In the genomic region with DNA sequence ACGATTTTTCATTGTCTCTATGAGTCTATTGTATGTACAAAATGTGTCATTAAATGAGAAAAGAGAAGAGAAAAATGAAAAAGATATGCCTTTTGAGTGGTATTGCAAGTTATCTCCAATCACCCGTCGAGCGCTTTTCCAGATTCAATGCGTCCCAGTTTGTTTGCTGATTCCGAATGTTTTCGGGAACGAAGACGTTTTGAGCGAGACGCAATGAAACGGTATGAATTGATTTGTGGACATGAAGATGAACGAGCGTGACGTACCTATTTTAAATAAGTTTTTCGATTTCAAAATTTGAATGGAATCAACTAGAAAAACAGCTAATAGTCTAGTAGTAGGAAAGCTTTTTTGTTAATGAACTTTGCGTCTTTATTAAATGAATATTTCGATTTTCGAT, we compare ENCODE assay signal across 1 worm cellular context.
A peak's percentile ranks its signal among the peaks of the same experiment; 100 is the strongest.
TF ChIP-seq lines count a peak whose summit lies in the region.

No protein-coding gene starts in this region.

TF ChIP-seq in whole organism, L3 larva, 47 proteins besides CTCF, POLR2A, EP300 and RAD21 (continued from another document):
- TF ChIP-seq nhr-12 (tag; optimal IDR thresholded peaks at IDR 0.05; lab: Kevin White, UChicago) (no peak), fos-1 (tag; optimal IDR thresholded peaks at IDR 0.05; lab: Kevin White, UChicago) (no peak), eor-1 (tag; optimal IDR thresholded peaks at IDR 0.05; lab: Kevin White, UChicago) (no peak), ztf-4 (tag; optimal IDR thresholded peaks at IDR 0.05; lab: Kevin White, UChicago) (no peak), daf-12 (tag; optimal IDR thresholded peaks at IDR 0.05; lab: Kevin White, UChicago) (no peak), fkh-10 (GFP tag; optimal IDR thresholded peaks at IDR 0.05; lab: Kevin White, UChicago) (no peak), unc-62 (GFP tag; optimal IDR thresholded peaks at IDR 0.05; lab: Kevin White, UChicago) (no peak), nhr-28 (tag; optimal IDR thresholded peaks at IDR 0.05; lab: Kevin White, UChicago) (no peak), ceh-28 (tag; optimal IDR thresholded peaks at IDR 0.05; lab: Kevin White, UChicago) (no peak), nhr-43 (tag; optimal IDR thresholded peaks at IDR 0.05; lab: Kevin White, UChicago; ENCODE audit: poor library complexity, severe bottlenecking) (peak; percentile 30), nhr-67 (tag; optimal IDR thresholded peaks at IDR 0.05; lab: Kevin White, UChicago) (no peak), nhr-23 (tag; optimal IDR thresholded peaks at IDR 0.05; lab: Kevin White, UChicago) (no peak), lin-15B (tag; optimal IDR thresholded peaks at IDR 0.05; lab: Kevin White, UChicago) (no peak), ceh-16 (tag; optimal IDR thresholded peaks at IDR 0.05; lab: Kevin White, UChicago) (no peak), elt-1 (tag; optimal IDR thresholded peaks at IDR 0.05; lab: Kevin White, UChicago) (no peak)
